Worm (Caenorhabditis elegans) whole organism, mixed stage, embryonic: ENCODE data around the gene R04E5.9.

Experiments used
- M03D4.4 ChIP-seq: sonication (generic microtip); optimal IDR thresholded peaks from 2 replicates; lab custom pipeline; 2017; ENCODE audit warnings: mild to moderate bottlenecking, missing genetic modification characterization, missing compliant biosample characterization
- bed-3 ChIP-seq: fragments of 200-800 bp; sonication (Bioruptor generic); optimal IDR thresholded peaks from 3 replicates; lab custom pipeline; 2018; ENCODE audit warnings: mild to moderate bottlenecking, missing genetic modification characterization, moderate library complexity, missing compliant biosample characterization
- blmp-1 ChIP-seq: fragments of 150-350 bp; optimal IDR thresholded peaks from 2 replicates; lab custom pipeline; 2014; ENCODE audit warnings: missing biosample characterization, missing genetic modification characterization
- ceh-39 ChIP-seq: fragments of 150-350 bp; optimal IDR thresholded peaks from 2 replicates; lab custom pipeline; 2014; ENCODE audit warnings: missing biosample characterization, missing genetic modification characterization
- ceh-43 ChIP-seq: fragments of 200-800 bp; sonication (Bioruptor generic); optimal IDR thresholded peaks from 2 replicates; lab custom pipeline; 2018; ENCODE audit warnings: mild to moderate bottlenecking, missing genetic modification characterization, moderate library complexity, missing compliant biosample characterization
- ces-1 ChIP-seq: fragments of 150-350 bp; optimal IDR thresholded peaks from 2 replicates; lab custom pipeline; 2014; ENCODE audit warnings: missing biosample characterization, missing genetic modification reagents, missing genetic modification characterization
- cnd-1 ChIP-seq: fragments of 200-800 bp; sonication (Bioruptor generic); optimal IDR thresholded peaks from 2 replicates; lab custom pipeline; 2018; ENCODE audit warnings: mild to moderate bottlenecking, missing genetic modification characterization, missing compliant biosample characterization
- drap-1 ChIP-seq: fragments of 200-800 bp; sonication (Bioruptor generic); optimal IDR thresholded peaks from 3 replicates; lab custom pipeline; 2018; ENCODE audit warnings: mild to moderate bottlenecking, missing genetic modification characterization, missing compliant biosample characterization
- elt-1 ChIP-seq: sonication (generic microtip); optimal IDR thresholded peaks from 2 replicates; lab custom pipeline; 2017; ENCODE audit warnings: missing genetic modification characterization, mild to moderate bottlenecking, missing compliant biosample characterization, antibody characterized with exemption, moderate library complexity, borderline replicate concordance; ENCODE audit not compliant: insufficient read depth
- elt-3 ChIP-seq: fragments of 150-350 bp; optimal IDR thresholded peaks from 2 replicates; lab custom pipeline; 2014; ENCODE audit warnings: missing biosample characterization, missing genetic modification characterization
- flh-1 ChIP-seq: fragments of 200-800 bp; sonication (Bioruptor generic); optimal IDR thresholded peaks from 2 replicates; lab custom pipeline; 2018; ENCODE audit warnings: mild to moderate bottlenecking, missing genetic modification characterization, moderate library complexity, missing compliant biosample characterization
- ham-2 ChIP-seq: fragments of 200-800 bp; sonication (Bioruptor generic); optimal IDR thresholded peaks from 2 replicates; lab custom pipeline; 2018; ENCODE audit warnings: mild to moderate bottlenecking, missing genetic modification characterization, missing compliant biosample characterization
- hlh-1 ChIP-seq: fragments of 150-350 bp; optimal IDR thresholded peaks from 2 replicates; lab custom pipeline; 2014; ENCODE audit warnings: missing biosample characterization, missing genetic modification reagents, missing genetic modification characterization
- lin-13 ChIP-seq: fragments of 150-350 bp; optimal IDR thresholded peaks from 2 replicates; lab custom pipeline; 2014; ENCODE audit warnings: missing biosample characterization, missing genetic modification characterization
- lsy-2 ChIP-seq: fragments of 150-350 bp; optimal IDR thresholded peaks from 2 replicates; lab custom pipeline; 2014; ENCODE audit warnings: missing biosample characterization, missing genetic modification characterization
- mep-1 ChIP-seq: fragments of 150-350 bp; optimal IDR thresholded peaks from 2 replicates; lab custom pipeline; 2017; ENCODE audit warnings: missing biosample characterization, missing genetic modification reagents, missing genetic modification characterization, inconsistent platforms
- mls-2 ChIP-seq: sonication (generic microtip); optimal IDR thresholded peaks from 2 replicates; lab custom pipeline; 2016; ENCODE audit warnings: mild to moderate bottlenecking, missing genetic modification characterization, moderate library complexity, missing compliant biosample characterization
- nhr-12 ChIP-seq: fragments of 150-350 bp; optimal IDR thresholded peaks from 2 replicates; lab custom pipeline; 2014; ENCODE audit warnings: missing biosample characterization, missing genetic modification characterization
- nhr-2 ChIP-seq: fragments of 150-350 bp; optimal IDR thresholded peaks from 2 replicates; lab custom pipeline; 2014; ENCODE audit warnings: missing biosample characterization, missing genetic modification characterization
- nhr-28 ChIP-seq: fragments of 150-350 bp; optimal IDR thresholded peaks from 2 replicates; lab custom pipeline; 2014; ENCODE audit warnings: missing biosample characterization, missing genetic modification characterization
- nhr-76 ChIP-seq: sonication (generic microtip); optimal IDR thresholded peaks from 2 replicates; lab custom pipeline; 2017; ENCODE audit warnings: missing biosample characterization, missing genetic modification characterization
- pha-4 ChIP-seq: fragments of 150-350 bp; optimal IDR thresholded peaks from 2 replicates; lab custom pipeline; 2018; ENCODE audit warnings: missing biosample characterization, missing genetic modification reagents, missing genetic modification characterization
- sem-2 ChIP-seq: fragments of 200-800 bp; sonication (Bioruptor generic); optimal IDR thresholded peaks from 2 replicates; lab custom pipeline; 2018; ENCODE audit warnings: mild to moderate bottlenecking, missing genetic modification characterization, missing compliant biosample characterization
- snpc-4 ChIP-seq: fragments of 150-350 bp; optimal IDR thresholded peaks from 2 replicates; lab custom pipeline; 2014; ENCODE audit warnings: missing biosample characterization, missing genetic modification characterization
- sptf-1 ChIP-seq: sonication (generic microtip); optimal IDR thresholded peaks from 2 replicates; lab custom pipeline; 2017; ENCODE audit warnings: mild to moderate bottlenecking, missing genetic modification characterization, moderate library complexity, missing compliant biosample characterization
- tbx-8 ChIP-seq: fragments of 200-800 bp; sonication (Bioruptor generic); optimal IDR thresholded peaks from 2 replicates; lab custom pipeline; 2018; ENCODE audit warnings: mild to moderate bottlenecking, missing genetic modification characterization, moderate library complexity, missing compliant biosample characterization
- unc-120 ChIP-seq: sonication (generic microtip); optimal IDR thresholded peaks from 2 replicates; lab custom pipeline; 2017; ENCODE audit warnings: missing genetic modification characterization, missing compliant biosample characterization; ENCODE audit not compliant: poor library complexity, severe bottlenecking
- unc-39 ChIP-seq: fragments of 150-350 bp; optimal IDR thresholded peaks from 2 replicates; lab custom pipeline; 2014; ENCODE audit warnings: missing biosample characterization, missing genetic modification characterization
- unc-62 ChIP-seq: fragments of 150-350 bp; optimal IDR thresholded peaks from 2 replicates; lab custom pipeline; 2014; ENCODE audit warnings: missing biosample characterization, missing genetic modification reagents, missing genetic modification characterization
- ztf-11 ChIP-seq: fragments of 150-350 bp; optimal IDR thresholded peaks from 2 replicates; lab custom pipeline; 2014; ENCODE audit warnings: missing biosample characterization, missing genetic modification characterization

R04E5.9 gene

DNA sequence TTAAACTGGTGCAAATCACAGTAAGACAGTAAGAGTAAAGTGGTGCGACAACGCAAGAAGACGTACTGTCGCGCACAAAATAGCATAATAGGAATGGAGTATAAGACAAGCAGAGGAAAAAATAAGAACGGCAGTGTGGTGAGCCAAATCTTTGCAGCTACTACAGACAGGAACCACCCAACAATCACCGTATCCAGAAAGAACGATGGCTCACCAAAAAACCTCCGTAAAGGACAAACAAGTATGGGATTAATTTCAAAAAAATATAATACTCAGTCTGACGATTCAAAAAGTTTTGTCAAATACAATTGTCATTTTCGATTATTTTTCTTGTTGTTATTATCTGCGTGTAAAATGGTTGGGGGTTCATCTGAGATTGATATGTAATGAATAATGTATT, 43.5 kb upstream of the R04E5.9 start:
- no peak for TF ChIP-seq lin-13 (tag; lab: Kevin White, UChicago)
- no peak for TF ChIP-seq ham-2 (GFP tag; lab: Kevin White, UChicago)
- no peak for TF ChIP-seq elt-1 (tag; lab: Kevin White, UChicago)
- TF ChIP-seq blmp-1 (tag; lab: Kevin White, UChicago) = no peak
- no peak for TF ChIP-seq nhr-28 (tag; lab: Kevin White, UChicago)
- TF ChIP-seq nhr-2 = no peak
- no peak for TF ChIP-seq mep-1

DNA sequence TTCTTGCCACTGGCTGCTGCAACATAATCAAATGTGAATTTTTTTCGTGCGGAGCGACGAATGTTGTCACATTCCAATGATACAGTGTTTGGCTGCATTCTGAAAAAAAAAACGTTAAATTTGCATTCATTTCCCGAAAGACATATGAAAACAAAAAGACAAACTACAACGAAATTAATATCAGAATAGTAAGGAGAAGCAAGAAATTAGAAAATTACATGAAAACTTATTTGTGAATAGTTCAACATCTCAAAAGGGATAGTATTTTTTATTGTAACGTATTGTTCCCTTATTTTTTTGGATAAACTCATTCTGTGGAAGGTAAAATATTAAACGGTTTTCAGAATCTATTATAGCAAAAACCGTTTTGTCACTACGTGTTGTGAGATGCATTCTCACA, 42.6 kb upstream of the R04E5.9 start, which contains the start of gene sprp-4:
TSS of gene sprp-4 (minus strand) at position 101 of the 400 bp plus-strand sequence.
- TF ChIP-seq drap-1 (no peak), elt-3 (no peak), tbx-8 (GFP tag; lab: Kevin White, UChicago) (no peak), ces-1 (no peak), sem-2 (no peak), flh-1 (no peak), ceh-43 (GFP tag; lab: Kevin White, UChicago) (no peak), sptf-1 (tag; lab: Kevin White, UChicago) (no peak), snpc-4 (tag; lab: Kevin White, UChicago) (no peak), nhr-28 (tag; lab: Kevin White, UChicago) (no peak), nhr-12 (tag; lab: Kevin White, UChicago) (no peak), unc-39 (tag; lab: Kevin White, UChicago) (no peak), pha-4 (tag; lab: Kevin White, UChicago) (no peak), lsy-2 (no peak), cnd-1 (no peak), unc-62 (GFP tag; lab: Kevin White, UChicago) (no peak), nhr-76 (tag; lab: Kevin White, UChicago) (no peak), M03D4.4 (no peak)

DNA sequence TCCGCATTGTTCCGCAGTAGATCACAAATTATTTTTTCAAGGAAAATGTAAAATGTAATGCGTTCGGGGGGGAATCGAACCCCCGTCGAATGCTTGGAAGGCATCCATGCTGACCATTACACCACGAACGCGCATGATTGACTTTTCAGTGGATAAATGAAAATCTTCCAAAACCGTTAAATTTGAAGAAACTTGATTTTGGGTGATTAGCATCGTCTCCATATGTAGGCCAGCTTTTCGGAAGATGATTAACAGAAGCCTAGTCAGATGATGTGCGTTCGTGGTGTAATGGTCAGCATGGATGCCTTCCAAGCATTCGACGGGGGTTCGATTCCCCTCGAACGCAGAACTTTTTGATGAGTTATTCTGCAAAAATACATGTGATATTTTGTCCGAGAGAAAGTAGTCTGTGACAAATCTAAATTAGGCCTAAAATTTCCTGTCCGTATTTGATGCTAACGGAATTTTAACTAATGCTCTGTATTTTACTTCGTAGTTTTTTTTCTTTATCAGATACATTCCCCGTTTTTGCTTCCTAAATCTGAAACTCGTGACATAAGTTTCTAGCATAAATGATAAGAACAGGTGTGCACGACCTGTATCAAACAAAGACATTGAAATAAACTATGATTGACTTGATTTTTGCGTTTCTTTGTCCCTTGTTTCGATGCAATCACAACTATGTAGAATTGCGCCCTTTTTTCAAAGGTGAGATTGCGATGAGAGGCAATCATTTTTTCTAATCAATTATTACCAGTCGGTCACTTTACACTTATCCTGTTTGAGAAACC, 35.7 kb upstream of the R04E5.9 start, which contains the start of gene C28G1.10:
TSS of gene C28G1.10 (plus strand) at position 676 of the 791 bp plus-strand sequence.
- TF ChIP-seq elt-1 (tag; lab: Kevin White, UChicago) (no peak), ham-2 (GFP tag; lab: Kevin White, UChicago) (no peak), mls-2 (tag; lab: Kevin White, UChicago) (no peak), unc-120 (tag; lab: Kevin White, UChicago) (no peak), ceh-43 (GFP tag; lab: Kevin White, UChicago) (no peak), tbx-8 (GFP tag; lab: Kevin White, UChicago) (no peak), M03D4.4 (no peak), mep-1 (no peak), sem-2 (no peak), nhr-76 (tag; lab: Kevin White, UChicago) (no peak), unc-62 (GFP tag; lab: Kevin White, UChicago) (no peak), lsy-2 (no peak), elt-3 (no peak), ztf-11 (no peak), pha-4 (tag; lab: Kevin White, UChicago) (no peak), ceh-39 (tag; lab: Kevin White, UChicago) (no peak), snpc-4 (tag; lab: Kevin White, UChicago) (no peak), drap-1 (no peak)

DNA sequence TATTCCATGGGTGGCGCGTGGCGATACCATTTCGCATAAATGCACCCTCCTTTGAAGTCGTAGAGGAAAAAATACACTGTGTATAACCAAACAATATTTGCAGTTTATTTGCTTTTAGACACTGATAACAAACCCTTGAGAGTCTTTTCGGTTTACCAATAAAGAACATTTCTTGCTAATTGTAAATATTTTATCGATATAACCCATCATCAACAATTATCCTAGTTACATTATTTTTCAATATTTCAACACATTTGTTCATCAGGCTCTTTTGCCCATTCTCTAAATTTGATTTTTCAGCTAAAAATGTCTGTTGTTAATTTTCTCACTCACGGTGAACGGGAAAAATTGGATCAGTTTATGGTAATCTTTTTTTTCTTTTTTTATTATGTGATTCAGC, 33.0 kb upstream of the R04E5.9 start, which contains the start of gene ubc-23:
TSS of gene ubc-23 (plus strand) at position 301 of the 400 bp plus-strand sequence.
- no peak for TF ChIP-seq bed-3 (GFP tag; lab: Kevin White, UChicago)
- TF ChIP-seq, all 35 proteins: peak for 0

DNA sequence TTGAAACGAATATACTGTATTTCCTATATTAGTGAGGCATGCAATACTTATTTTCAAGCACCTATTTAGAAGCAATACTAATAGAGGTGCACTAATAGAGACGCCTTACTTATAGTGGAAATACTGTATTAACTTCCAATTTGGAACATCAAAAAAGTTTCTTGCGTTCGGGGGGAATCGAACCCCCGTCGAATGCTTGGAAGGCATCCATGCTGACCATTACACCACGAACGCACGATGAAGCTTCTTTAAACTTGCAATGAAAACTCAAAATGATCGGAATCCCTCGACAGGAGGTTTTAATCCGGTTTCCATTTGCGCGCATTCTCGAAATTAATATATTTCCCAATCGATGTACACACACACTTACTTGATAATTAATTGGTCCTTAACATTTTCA, 27.2 kb upstream of the R04E5.9 start:
- no peak for TF ChIP-seq nhr-76 (tag; lab: Kevin White, UChicago)
- TF ChIP-seq hlh-1 (tag; lab: Kevin White, UChicago) = no peak
- TF ChIP-seq, all 35 proteins: peak for 0
